Worm (Caenorhabditis elegans) whole organism, late embryonic: ENCODE measurements around the gene ttr-30.

Experiments used
- C08G9.2 ChIP-seq: sonication (generic microtip); optimal IDR thresholded peaks from 2 replicates; lab custom pipeline; 2016; ENCODE audit warnings: mild to moderate bottlenecking, missing genetic modification characterization, moderate library complexity, missing compliant biosample characterization
- ceh-48 ChIP-seq: sonication (generic microtip); optimal IDR thresholded peaks from 2 replicates; lab custom pipeline; 2016; ENCODE audit warnings: missing genetic modification characterization, inconsistent platforms, missing compliant biosample characterization
- dmd-4 ChIP-seq: sonication (generic microtip); optimal IDR thresholded peaks from 2 replicates; lab custom pipeline; 2016; ENCODE audit warnings: borderline replicate concordance, missing genetic modification characterization, missing compliant biosample characterization
- elt-2 ChIP-seq: sonication (generic microtip); optimal IDR thresholded peaks from 2 replicates; lab custom pipeline; 2016; ENCODE audit warnings: missing genetic modification reagents, missing genetic modification characterization, missing compliant biosample characterization
- pha-4 ChIP-seq: fragments of 150-350 bp; optimal IDR thresholded peaks from 2 replicates; lab custom pipeline; 2018; ENCODE audit warnings: missing biosample characterization, missing genetic modification reagents, missing genetic modification characterization

DNA sequence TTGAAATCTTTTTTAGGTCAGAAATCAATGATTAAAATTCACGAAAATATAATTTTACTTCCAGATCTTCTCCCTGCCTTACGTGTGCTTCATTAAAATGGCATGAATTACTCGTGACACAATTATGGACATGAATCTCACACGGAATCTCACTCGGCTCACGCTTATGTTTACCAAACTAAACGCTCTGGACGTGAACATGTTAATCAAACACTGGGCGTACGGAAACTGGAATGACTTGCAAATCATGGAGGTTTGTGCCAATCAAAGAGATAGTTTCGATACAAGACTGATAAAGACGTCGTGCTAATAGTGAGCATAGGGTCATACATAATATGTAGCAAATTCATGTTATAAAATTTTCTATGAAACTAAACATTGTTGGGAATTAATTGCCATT, 16.2 kb upstream of the ttr-30 start:
- no peak for TF ChIP-seq pha-4
- TF ChIP-seq ceh-48 (tag; lab: Kevin White, UChicago), result no peak
- TF ChIP-seq dmd-4, result no peak
- no peak for TF ChIP-seq elt-2 (tag; lab: Kevin White, UChicago)
- TF ChIP-seq C08G9.2 (tag; lab: Kevin White, UChicago), result no peak
